Fruit fly (Drosophila melanogaster) whole organism, embryonic: ENCODE measurements around the gene CG32052.

Source experiments
- CG10462 ChIP-seq: fragments of 200-800 bp; sonication (Bioruptor generic); optimal IDR thresholded peaks from 2 replicates; lab custom pipeline; 2016; ENCODE audit warnings: missing biosample characterization, missing genetic modification characterization
- CG10654 ChIP-seq: fragments of 200-800 bp; sonication (Bioruptor generic); optimal IDR thresholded peaks from 2 replicates; lab custom pipeline; 2016; ENCODE audit warnings: missing biosample characterization, missing genetic modification characterization
- CG11456 ChIP-seq: fragments of 200-800 bp; sonication (Bioruptor generic); IDR thresholded peaks from 3 replicates; pipeline ENCODE4 v1.3.6; 2022; ENCODE audit warnings: missing biosample characterization, missing genetic modification characterization
- CG12155 ChIP-seq: fragments of 200-800 bp; sonication (Bioruptor generic); optimal IDR thresholded peaks from 3 replicates; lab custom pipeline; 2016; ENCODE audit warnings: missing biosample characterization, missing genetic modification characterization
- CG12659 ChIP-seq: fragments of 200-800 bp; sonication (Bioruptor generic); optimal IDR thresholded peaks from 3 replicates; lab custom pipeline; 2017; ENCODE audit warnings: mild to moderate bottlenecking, missing biosample characterization, missing genetic modification reagents, missing genetic modification characterization
- CG1647 ChIP-seq: fragments of 200-800 bp; sonication (Bioruptor generic); optimal IDR thresholded peaks from 3 replicates; lab custom pipeline; 2016; ENCODE audit warnings: missing biosample characterization, missing genetic modification characterization
- CG17361 ChIP-seq: fragments of 200-800 bp; sonication (Bioruptor generic); IDR thresholded peaks from 3 replicates; pipeline ENCODE4 v1.3.6; 2022; ENCODE audit warnings: missing biosample characterization, missing genetic modification characterization
- CG30020 ChIP-seq: fragments of 200-800 bp; optimal IDR thresholded peaks from 2 replicates; lab custom pipeline; 2019; ENCODE audit warnings: missing biosample characterization, mild to moderate bottlenecking, missing genetic modification characterization, moderate library complexity
- CG32772 ChIP-seq: fragments of 200-800 bp; sonication (Bioruptor generic); IDR thresholded peaks from 2 replicates; pipeline ENCODE4 v1.3.6; 2022; ENCODE audit warnings: missing biosample characterization, missing genetic modification characterization
- CG3726 ChIP-seq: fragments of 200-800 bp; sonication (Bioruptor generic); IDR thresholded peaks from 3 replicates; pipeline ENCODE4, ENCODE4 v1.3.6; 2022; ENCODE audit warnings: missing biosample characterization, missing genetic modification characterization
- CG4424 ChIP-seq: fragments of 200-800 bp; sonication (Bioruptor generic); optimal IDR thresholded peaks from 3 replicates; lab custom pipeline; 2016; ENCODE audit warnings: missing biosample characterization, missing genetic modification characterization
- CG6791 ChIP-seq: fragments of 200-800 bp; sonication (Bioruptor generic); IDR thresholded peaks from 3 replicates; pipeline ENCODE4 v1.3.6; 2022; ENCODE audit warnings: missing biosample characterization, missing genetic modification characterization; ENCODE audit not compliant: partially characterized antibody
- CG8359 ChIP-seq: fragments of 200-800 bp; sonication (Bioruptor generic); optimal IDR thresholded peaks from 2 replicates; lab custom pipeline; 2017; ENCODE audit warnings: missing biosample characterization, mild to moderate bottlenecking, missing genetic modification characterization, borderline replicate concordance
- Camta ChIP-seq: fragments of 200-800 bp; sonication (Bioruptor generic); optimal IDR thresholded peaks from 2 replicates; lab custom pipeline; 2016; ENCODE audit warnings: missing biosample characterization, missing genetic modification characterization
- D19A ChIP-seq: fragments of 200-800 bp; optimal IDR thresholded peaks from 3 replicates; lab custom pipeline; 2019; ENCODE audit warnings: missing biosample characterization, mild to moderate bottlenecking, missing genetic modification characterization, moderate library complexity
- Dad ChIP-seq: fragments of 200-800 bp; sonication (Bioruptor generic); optimal IDR thresholded peaks from 3 replicates; lab custom pipeline; 2016; ENCODE audit warnings: missing biosample characterization, missing genetic modification characterization
- Dip3 ChIP-seq: fragments of 200-800 bp; sonication (Bioruptor generic); optimal IDR thresholded peaks from 3 replicates; lab custom pipeline; 2016; ENCODE audit warnings: missing biosample characterization, missing genetic modification characterization
- Dll ChIP-seq: fragments of 200-800 bp; sonication (Bioruptor generic); IDR thresholded peaks from 4 replicates; pipeline ENCODE4 v1.3.6; 2022; ENCODE audit warnings: missing biosample characterization, missing genetic modification characterization; ENCODE audit not compliant: partially characterized antibody
- Elba2 ChIP-seq: fragments of 200-800 bp; sonication (Bioruptor generic); optimal IDR thresholded peaks from 3 replicates; lab custom pipeline; 2016; ENCODE audit warnings: missing biosample characterization, missing genetic modification characterization
- Hey ChIP-seq: fragments of 200-800 bp; sonication (Bioruptor generic); optimal IDR thresholded peaks from 3 replicates; lab custom pipeline; 2018; ENCODE audit warnings: missing biosample characterization, mild to moderate bottlenecking, missing genetic modification characterization
- HmgZ ChIP-seq: fragments of 200-800 bp; sonication (Bioruptor generic); optimal IDR thresholded peaks from 2 replicates; lab custom pipeline; 2018; ENCODE audit warnings: missing biosample characterization, mild to moderate bottlenecking, missing genetic modification characterization
- Mad ChIP-seq: fragments of 200-800 bp; sonication (Bioruptor generic); optimal IDR thresholded peaks from 2 replicates; lab custom pipeline; 2016; ENCODE audit warnings: missing biosample characterization, missing genetic modification characterization
- Myb ChIP-seq: fragments of 200-800 bp; sonication (Bioruptor generic); optimal IDR thresholded peaks from 2 replicates; lab custom pipeline; 2016; ENCODE audit warnings: missing biosample characterization, missing genetic modification characterization
- Neu2 ChIP-seq: fragments of 200-800 bp; sonication (Bioruptor generic); optimal IDR thresholded peaks from 3 replicates; lab custom pipeline; 2016; ENCODE audit warnings: missing biosample characterization, missing genetic modification characterization, borderline replicate concordance
- Pdp1 ChIP-seq, 2 experiments: fragments of 200-800 bp; sonication (Bioruptor generic); optimal IDR thresholded peaks; 3 replicates each; lab custom pipeline; 2016; ENCODE audit warnings: missing biosample characterization in 2 of 2, missing genetic modification characterization in 2 of 2, mild to moderate bottlenecking in 1 of 2, moderate library complexity in 1 of 2
- Ptx1 ChIP-seq: fragments of 200-800 bp; sonication (Bioruptor generic); IDR thresholded peaks from 2 replicates; pipeline ENCODE4 v1.3.6; 2022; ENCODE audit warnings: missing biosample characterization, missing genetic modification characterization
- Sox100B ChIP-seq: fragments of 200-800 bp; sonication (Bioruptor generic); optimal IDR thresholded peaks from 3 replicates; lab custom pipeline; 2018; ENCODE audit warnings: missing biosample characterization, mild to moderate bottlenecking, missing genetic modification characterization
- Xrp1 ChIP-seq: fragments of 200-800 bp; sonication (Bioruptor generic); IDR thresholded peaks from 2 replicates; pipeline ENCODE4 v1.3.6; 2022; ENCODE audit warnings: missing biosample characterization, missing genetic modification characterization
- ab ChIP-seq: fragments of 200-800 bp; sonication (Bioruptor generic); optimal IDR thresholded peaks from 2 replicates; lab custom pipeline; 2016; ENCODE audit warnings: missing biosample characterization, missing genetic modification characterization
- al ChIP-seq: fragments of 200-800 bp; sonication (Bioruptor generic); IDR thresholded peaks from 2 replicates; pipeline ENCODE4 v1.3.6; 2022; ENCODE audit warnings: missing biosample characterization, missing genetic modification characterization
- bigmax ChIP-seq: fragments of 200-800 bp; sonication (Bioruptor generic); optimal IDR thresholded peaks from 2 replicates; lab custom pipeline; 2018; ENCODE audit warnings: missing biosample characterization, mild to moderate bottlenecking, missing genetic modification characterization
- cad ChIP-seq: fragments of >200 bp; optimal IDR thresholded peaks from 2 replicates; lab custom pipeline; 2017; ENCODE audit warnings: missing biosample characterization, missing genetic modification characterization
- caup ChIP-seq: fragments of 200-800 bp; sonication (Bioruptor generic); optimal IDR thresholded peaks from 3 replicates; lab custom pipeline; 2017; ENCODE audit warnings: missing biosample characterization, mild to moderate bottlenecking, missing genetic modification characterization, moderate library complexity; ENCODE audit not compliant: severe bottlenecking
- danr ChIP-seq: fragments of 200-800 bp; sonication (Bioruptor generic); IDR thresholded peaks from 2 replicates; pipeline ENCODE4 v1.3.6; 2022; ENCODE audit warnings: missing biosample characterization, missing genetic modification characterization
- dimm ChIP-seq: fragments of 200-800 bp; sonication (Bioruptor generic); IDR thresholded peaks from 2 replicates; pipeline ENCODE4 v1.3.6; 2022; ENCODE audit warnings: missing biosample characterization, missing genetic modification characterization
- fd64A ChIP-seq: fragments of 200-800 bp; sonication (Bioruptor generic); optimal IDR thresholded peaks from 3 replicates; lab custom pipeline; 2018; ENCODE audit warnings: missing biosample characterization, mild to moderate bottlenecking, missing genetic modification characterization
- gcm ChIP-seq: fragments of 200-800 bp; sonication (Bioruptor generic); optimal IDR thresholded peaks from 2 replicates; lab custom pipeline; 2019; ENCODE audit warnings: missing biosample characterization, mild to moderate bottlenecking, missing genetic modification characterization, moderate library complexity
- ham ChIP-seq: fragments of 200-800 bp; sonication (Bioruptor generic); IDR thresholded peaks from 2 replicates; pipeline ENCODE4 v1.3.6; 2022; ENCODE audit warnings: missing biosample characterization, missing genetic modification characterization
- lola ChIP-seq, 3 experiments: fragments of >200 bp in 2 of 3; fragments of 200-800 bp in 1 of 3; sonication (Bioruptor generic) in 1 of 3; optimal IDR thresholded peaks; 2 replicates each; lab custom pipeline; 2017 to 2019; ENCODE audit warnings: missing biosample characterization in 3 of 3, missing genetic modification characterization in 3 of 3, mild to moderate bottlenecking in 1 of 3, moderate library complexity in 1 of 3
- mam ChIP-seq: fragments of 200-800 bp; sonication (Bioruptor generic); optimal IDR thresholded peaks from 3 replicates; lab custom pipeline; 2016; ENCODE audit warnings: missing biosample characterization, missing genetic modification characterization
- oc ChIP-seq: fragments of 200-800 bp; sonication (Bioruptor generic); optimal IDR thresholded peaks from 2 replicates; lab custom pipeline; 2018; ENCODE audit warnings: missing biosample characterization, mild to moderate bottlenecking, missing genetic modification characterization, moderate library complexity
- pan ChIP-seq, 4 experiments: fragments of >200 bp in 3 of 4; fragments of 200-800 bp in 1 of 4; sonication (Bioruptor generic) in 1 of 4; optimal IDR thresholded peaks in 3 of 4; IDR thresholded peaks in 1 of 4; 2 replicates each; pipeline versions ENCODE4 v1.3.6 to Lab custom; 2017 to 2022; ENCODE audit warnings: missing biosample characterization in 2 of 4, missing genetic modification characterization in 2 of 4, mixed read lengths in 1 of 4
- phol ChIP-seq: fragments of 200-800 bp; sonication (Bioruptor generic); optimal IDR thresholded peaks from 3 replicates; lab custom pipeline; 2018; ENCODE audit warnings: missing biosample characterization, mild to moderate bottlenecking, missing genetic modification characterization, moderate library complexity
- pum ChIP-seq: fragments of 200-800 bp; sonication (Bioruptor generic); optimal IDR thresholded peaks from 2 replicates; lab custom pipeline; 2016; ENCODE audit warnings: missing biosample characterization, missing genetic modification characterization
- so ChIP-seq: fragments of 200-800 bp; sonication (Bioruptor generic); IDR thresholded peaks from 3 replicates; pipeline ENCODE4 v1.3.6; 2022; ENCODE audit warnings: missing biosample characterization, missing genetic modification characterization
- stc ChIP-seq: fragments of 200-800 bp; sonication (Bioruptor generic); IDR thresholded peaks from 2 replicates; pipeline ENCODE4 v1.3.6; 2022; ENCODE audit warnings: missing biosample characterization, missing genetic modification characterization
- stwl ChIP-seq: fragments of 200-800 bp; sonication (Bioruptor generic); optimal IDR thresholded peaks from 3 replicates; lab custom pipeline; 2018; ENCODE audit warnings: missing biosample characterization, mild to moderate bottlenecking, missing genetic modification characterization, moderate library complexity
- tio ChIP-seq: fragments of 200-800 bp; sonication (Bioruptor generic); optimal IDR thresholded peaks from 2 replicates; lab custom pipeline; 2017; ENCODE audit warnings: missing biosample characterization, missing genetic modification characterization, inconsistent platforms
- wek ChIP-seq: fragments of 200-800 bp; sonication (Bioruptor generic); optimal IDR thresholded peaks from 3 replicates; lab custom pipeline; 2018; ENCODE audit warnings: missing biosample characterization, mild to moderate bottlenecking, missing genetic modification characterization, moderate library complexity
- zfh1 ChIP-seq: fragments of 200-800 bp; sonication (Bioruptor generic); IDR thresholded peaks from 3 replicates; pipeline ENCODE4 v1.3.6; 2022; ENCODE audit warnings: missing biosample characterization, missing genetic modification characterization

CG32052 gene

DNA sequence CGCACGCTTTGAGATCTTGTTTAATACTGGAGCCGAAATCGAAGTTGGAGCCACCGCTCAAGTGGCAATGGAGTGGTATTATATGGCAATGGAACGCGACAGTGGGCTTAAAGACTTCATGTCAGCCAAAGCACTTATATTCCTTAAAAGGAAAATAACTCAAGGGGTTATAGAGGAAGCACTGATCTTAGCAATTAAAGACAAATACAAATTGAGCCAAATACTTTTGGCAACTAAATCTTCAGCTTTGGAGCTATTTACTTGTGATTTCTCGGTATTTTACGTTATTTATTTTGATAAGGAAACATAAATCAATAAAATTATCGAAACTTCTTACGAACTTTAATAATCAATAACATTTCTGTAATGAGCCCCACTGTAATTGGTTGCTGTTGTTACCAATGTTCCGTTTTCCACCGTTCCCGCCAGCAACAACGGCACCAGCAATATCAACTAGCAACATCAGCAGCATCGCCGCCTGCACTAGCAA lies 42.7 kb upstream of the CG32052 start (continued):
- TF ChIP-seq Neu2 (GFP tag; lab: Kevin White, UChicago) (no peak), mam (GFP tag; lab: Kevin White, UChicago) (peak; percentile 53), stc (GFP tag; lab: Robert Waterston, UW) (peak; percentile 87), fd64A (GFP tag; lab: Kevin White, UChicago) (peak; percentile 79), Elba2 (no peak), HmgZ (tag; lab: Kevin White, UChicago) (peak; percentile 51), Camta (GFP tag; lab: Kevin White, UChicago) (peak; percentile 78), stwl (peak; percentile 45), CG8359 (GFP tag; lab: Kevin White, UChicago) (peak; percentile 76), bigmax (GFP tag; lab: Kevin White, UChicago) (no peak), Ptx1 (GFP tag; lab: Robert Waterston, UW) (peak; percentile 92), CG10462 (peak; percentile 40), phol (tag; lab: Kevin White, UChicago) (peak; percentile 94), pan (optimal IDR thresholded peaks at IDR 0.05; lab: Kevin White, UChicago) (no peak), pan (GFP tag; optimal IDR thresholded peaks at IDR 0.05 in 1 of 2, IDR thresholded peaks at IDR 0.05 in 1 of 2) (peak in 1 of 2 experiments; percentile 89), Hey (tag; lab: Kevin White, UChicago) (no peak), cad (GFP tag; lab: Kevin White, UChicago) (no peak), CG12659 (GFP tag; lab: Kevin White, UChicago) (peak; percentile 80), caup (GFP tag; lab: Kevin White, UChicago) (peak; percentile 68), so (GFP tag; lab: Robert Waterston, UW) (peak; percentile 79; the same call in 1 of the 3 replicates), CG12155 (GFP tag; lab: Kevin White, UChicago) (peak; percentile 48), Sox100B (GFP tag; lab: Kevin White, UChicago) (peak; percentile 97), Xrp1 (GFP tag; lab: Robert Waterston, UW) (peak; percentile 87), ab (GFP tag; lab: Kevin White, UChicago) (no peak), pum (GFP tag; lab: Kevin White, UChicago) (peak; percentile 85), oc (tag; lab: Kevin White, UChicago) (no peak), gcm (GFP tag; lab: Kevin White, UChicago) (peak; percentile 80), ham (no peak), dimm (GFP tag; lab: Robert Waterston, UW) (0 out of 2 replicates have a peak, but pooled peaks have one; percentile 50), wek (GFP tag; lab: Kevin White, UChicago) (peak; percentile 58), CG3726 (peak; percentile 90), al (GFP tag; lab: Robert Waterston, UW) (peak; percentile 79), D19A (tag; lab: Kevin White, UChicago) (peak; percentile 92), CG32772 (GFP tag; lab: Robert Waterston, UW) (peak; percentile 84), CG17361 (GFP tag; lab: Robert Waterston, UW) (peak; percentile 99), tio (GFP tag; lab: Kevin White, UChicago) (peak; percentile 79), CG1647 (GFP tag; lab: Kevin White, UChicago) (peak; percentile 80), CG6791 (GFP tag; lab: Robert Waterston, UW) (no peak), Dll (no peak), Myb (GFP tag; lab: Kevin White, UChicago) (peak; percentile 66), CG4424 (GFP tag; lab: Kevin White, UChicago) (peak; percentile 96), CG30020 (tag; lab: Kevin White, UChicago) (peak; percentile 46), danr (GFP tag; lab: Robert Waterston, UW) (peak; percentile 88), Mad (GFP tag; lab: Kevin White, UChicago) (peak; percentile 35), CG11456 (GFP tag; lab: Robert Waterston, UW) (peak; percentile 84), Dad (GFP tag; lab: Kevin White, UChicago) (peak; percentile 51), Dip3 (GFP tag; lab: Kevin White, UChicago) (peak; percentile 37), zfh1 (GFP tag; lab: Robert Waterston, UW) (peak; percentile 85), Pdp1 (GFP tag; optimal IDR thresholded peaks at IDR 0.05; lab: Kevin White, UChicago) (peak; percentile 58 to 76), CG10654 (GFP tag; lab: Kevin White, UChicago) (peak; percentile 90), lola (GFP tag; optimal IDR thresholded peaks at IDR 0.05; lab: Kevin White, UChicago) (peak in 1 of 3 experiments; percentile 83)
